Fruit fly (Drosophila melanogaster) whole organism, wandering third instar larva: Measurements from ENCODE around the gene CG10252.

Experiments
- Mio ChIP-seq: sonication (Bioruptor generic); optimal IDR thresholded peaks from 2 replicates; lab custom pipeline; 2016; ENCODE audit warnings: missing biosample characterization, missing genetic modification characterization
- ey ChIP-seq: fragments of 200-800 bp; sonication (Bioruptor generic); optimal IDR thresholded peaks from 2 replicates; lab custom pipeline; 2016; ENCODE audit warnings: missing biosample characterization, missing genetic modification characterization
- tai ChIP-seq: sonication (Bioruptor generic); optimal IDR thresholded peaks from 2 replicates; lab custom pipeline; 2016; ENCODE audit warnings: missing biosample characterization, missing genetic modification characterization

DNA sequence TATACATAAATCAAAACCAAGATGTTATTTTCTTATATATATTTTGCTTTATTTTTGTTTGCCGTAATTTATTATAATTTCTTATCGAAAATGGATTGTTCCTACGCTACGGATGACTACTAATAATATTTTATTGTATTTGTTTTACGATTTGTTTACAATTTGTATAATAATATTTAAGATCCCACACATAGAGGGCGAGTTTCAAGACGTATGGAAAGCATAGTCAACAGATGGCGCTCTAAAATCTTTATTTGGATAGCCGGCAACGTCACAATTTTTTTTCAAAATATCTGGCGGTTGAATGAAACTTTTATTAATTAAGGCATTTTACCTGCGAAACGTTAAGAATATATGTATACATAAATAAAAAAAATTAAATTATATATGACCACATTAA lies 25.9 kb upstream of the CG10252 start:
- TF ChIP-seq ey (GFP tag; lab: Kevin White, UChicago) (no peak), Mio (GFP tag; lab: Kevin White, UChicago) (no peak), tai (GFP tag; lab: Kevin White, UChicago) (no peak)
